Fruit fly (Drosophila melanogaster) whole organism: Measurements from ENCODE around the gene slmo.

Experiments used
- CG8478 ChIP-seq: fragments of >200 bp; optimal IDR thresholded peaks from 2 replicates; lab custom pipeline; 2018; ENCODE audit warnings: inconsistent platforms
- Dll ChIP-seq: fragments of >200 bp; optimal IDR thresholded peaks from 2 replicates; lab custom pipeline; 2017
- EcR ChIP-seq, 2 experiments: fragments of >200 bp; optimal IDR thresholded peaks; 2 replicates each; lab custom pipeline; 2017; ENCODE audit warnings: missing biosample characterization in 2 of 2, missing genetic modification characterization in 2 of 2, missing genetic modification reagents in 2 of 2
- pan ChIP-seq: fragments of >200 bp; optimal IDR thresholded peaks from 2 replicates; lab custom pipeline; 2017
- psq ChIP-seq: fragments of >200 bp; optimal IDR thresholded peaks from 2 replicates; lab custom pipeline; 2017
- usp ChIP-seq: fragments of >200 bp; optimal IDR thresholded peaks from 2 replicates; lab custom pipeline; 2017; ENCODE audit warnings: missing biosample characterization, missing genetic modification characterization, mixed read lengths

slmo gene

dm6 chr2L:6045972-6046718, 2.4 kb downstream of the slmo start, which contains the start of gene Pfas:
TSS of gene Pfas (minus strand) at chr2L:6046050.
- TF ChIP-seq psq (lab: Kevin White, UChicago) (no peak), usp (GFP tag; lab: Kevin White, UChicago) (no peak), pan (lab: Kevin White, UChicago) (no peak), Dll (lab: Kevin White, UChicago) (no peak), EcR (GFP tag; optimal IDR thresholded peaks at IDR 0.05; lab: Kevin White, UChicago) (no peak), CG8478 (lab: Kevin White, UChicago) (no peak)

DNA sequence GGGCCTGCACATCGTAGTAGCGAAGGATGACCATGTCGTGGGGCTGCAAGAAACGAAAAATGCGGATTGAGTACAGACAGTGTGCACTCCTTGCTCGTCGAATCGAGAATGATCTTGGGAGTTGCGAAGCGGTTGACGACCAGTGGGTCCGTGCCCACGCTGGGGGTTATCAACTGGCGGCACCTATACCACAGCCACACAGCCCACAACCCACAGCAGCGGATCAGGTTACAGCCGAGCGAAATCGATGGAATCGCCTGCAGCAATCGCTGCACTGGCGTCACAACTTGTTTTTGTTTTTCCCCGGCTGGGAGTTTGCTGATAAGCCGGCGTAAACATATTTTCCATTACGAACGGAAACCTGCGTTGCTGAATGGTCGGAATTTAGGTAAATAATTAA, 3.0 kb downstream of the slmo start:
- TF ChIP-seq EcR (GFP tag; optimal IDR thresholded peaks at IDR 0.05; lab: Kevin White, UChicago) (no peak), usp (GFP tag; lab: Kevin White, UChicago) (no peak), Dll (lab: Kevin White, UChicago) (no peak), pan (lab: Kevin White, UChicago) (no peak), psq (lab: Kevin White, UChicago) (no peak), CG8478 (lab: Kevin White, UChicago) (no peak)

DNA sequence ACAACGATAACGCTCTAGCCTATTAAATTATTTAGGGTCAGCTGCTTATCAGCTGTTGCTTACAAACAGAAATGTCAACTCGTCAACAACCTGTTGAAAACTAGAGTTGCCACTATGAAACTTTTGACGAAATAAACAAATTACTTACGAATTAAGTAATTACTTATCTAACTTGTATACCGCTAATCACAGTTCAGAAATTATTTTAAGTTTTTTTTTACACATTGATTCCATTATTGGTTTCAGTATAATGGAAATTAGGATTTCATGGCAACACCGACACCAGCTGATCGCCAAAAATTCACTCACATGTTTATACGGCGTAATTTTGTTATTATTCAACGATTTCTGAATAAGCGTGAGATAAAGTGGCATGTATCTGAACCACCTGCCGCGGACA, 10.7 kb downstream of the slmo start, which contains the start of the genes CG9117 and CG31643:
Gene CG9117 (minus strand): TSS at position 73 of the 400 bp plus-strand sequence.
Gene CG31643 (plus strand): TSS at position 288 of the 400 bp plus-strand sequence.
- TF ChIP-seq usp (GFP tag; lab: Kevin White, UChicago) (no peak), EcR (GFP tag; optimal IDR thresholded peaks at IDR 0.05; lab: Kevin White, UChicago) (no peak), Dll (lab: Kevin White, UChicago) (no peak), CG8478 (lab: Kevin White, UChicago) (no peak), pan (lab: Kevin White, UChicago) (no peak), psq (lab: Kevin White, UChicago) (no peak)

dm6 chr2L:6036710-6037109, 11.8 kb downstream of the slmo start, which contains the start of gene mtm:
TSS of gene mtm (minus strand) at chr2L:6037015.
- TF ChIP-seq CG8478 (lab: Kevin White, UChicago): no peak
- no peak for TF ChIP-seq pan (lab: Kevin White, UChicago)
- TF ChIP-seq usp (GFP tag; lab: Kevin White, UChicago): no peak
- TF ChIP-seq Dll (lab: Kevin White, UChicago): no peak
- no peak for TF ChIP-seq psq (lab: Kevin White, UChicago)
- no peak for TF ChIP-seq EcR (GFP tag; optimal IDR thresholded peaks at IDR 0.05; lab: Kevin White, UChicago)

DNA sequence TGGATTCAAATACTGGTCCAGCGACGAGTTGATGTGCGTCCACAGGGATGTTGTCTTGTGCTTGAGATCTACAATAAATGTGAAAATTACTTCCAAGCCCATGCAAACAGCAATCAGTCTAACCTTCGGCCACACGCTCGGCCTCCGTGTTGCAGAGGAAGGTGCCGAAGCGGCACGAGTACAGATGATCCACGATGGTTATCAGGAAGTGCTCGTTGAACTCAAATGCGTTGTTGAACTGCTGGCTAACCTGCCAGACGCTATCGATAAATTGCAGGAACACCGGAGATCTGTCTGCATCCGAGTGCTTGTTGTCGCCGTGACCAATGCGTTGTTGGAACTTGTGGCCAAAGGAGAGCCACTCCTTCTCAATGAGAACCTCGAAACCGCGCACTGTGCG, 13.4 kb downstream of the slmo start:
- TF ChIP-seq psq (lab: Kevin White, UChicago): no peak
- no peak for TF ChIP-seq pan (lab: Kevin White, UChicago)
- TF ChIP-seq CG8478 (lab: Kevin White, UChicago): no peak
- TF ChIP-seq usp (GFP tag; lab: Kevin White, UChicago): no peak
- no peak for TF ChIP-seq Dll (lab: Kevin White, UChicago)
- TF ChIP-seq EcR (GFP tag; optimal IDR thresholded peaks at IDR 0.05; lab: Kevin White, UChicago): no peak

DNA sequence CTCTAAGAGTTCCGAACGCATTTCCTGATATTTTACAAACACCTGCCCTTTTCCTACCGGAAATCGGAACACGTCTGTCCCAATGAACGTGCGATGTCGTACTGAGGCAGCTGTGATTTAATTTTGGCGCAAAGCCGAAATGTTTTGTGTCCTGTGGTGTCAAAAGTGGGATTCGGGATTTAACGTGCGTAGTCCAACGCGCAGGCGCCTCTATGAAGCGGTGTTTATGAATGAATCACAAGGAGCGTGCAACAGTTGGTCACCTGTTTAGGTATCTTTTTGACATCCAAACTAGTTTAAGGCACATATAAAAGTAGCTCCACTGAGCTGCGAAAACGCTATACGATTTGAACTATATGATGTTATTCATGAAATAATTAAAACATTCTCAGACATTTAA, 14.2 kb downstream of the slmo start, which contains the start of gene CG9109:
Gene CG9109 (minus strand): TSS at position 80 of the 400 bp plus-strand sequence.
- TF ChIP-seq pan (lab: Kevin White, UChicago): no peak
- TF ChIP-seq CG8478 (lab: Kevin White, UChicago): no peak
- TF ChIP-seq psq (lab: Kevin White, UChicago): no peak
- no peak for TF ChIP-seq usp (GFP tag; lab: Kevin White, UChicago)
- no peak for TF ChIP-seq EcR (GFP tag; optimal IDR thresholded peaks at IDR 0.05; lab: Kevin White, UChicago)
- TF ChIP-seq Dll (lab: Kevin White, UChicago): no peak

DNA sequence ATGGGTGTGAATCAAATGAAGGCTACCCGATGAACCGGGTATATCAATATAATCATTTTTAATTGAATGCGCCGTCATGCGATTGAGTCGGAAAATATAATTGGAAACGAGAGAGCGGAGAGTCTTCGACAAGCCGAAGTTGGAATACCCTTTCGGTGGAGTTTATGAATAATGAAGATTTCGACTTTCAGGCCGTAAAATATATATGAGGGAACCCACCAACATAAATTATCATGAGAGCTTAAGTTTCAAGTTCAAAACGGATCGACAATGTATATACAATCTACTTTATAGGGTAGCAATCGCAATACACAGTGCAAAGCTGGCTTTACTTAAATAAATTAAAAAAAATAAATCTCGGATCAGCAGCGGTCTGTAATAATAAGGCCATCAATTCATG, 16.7 kb downstream of the slmo start:
- TF ChIP-seq pan (lab: Kevin White, UChicago) (no peak), usp (GFP tag; lab: Kevin White, UChicago) (no peak)

DNA sequence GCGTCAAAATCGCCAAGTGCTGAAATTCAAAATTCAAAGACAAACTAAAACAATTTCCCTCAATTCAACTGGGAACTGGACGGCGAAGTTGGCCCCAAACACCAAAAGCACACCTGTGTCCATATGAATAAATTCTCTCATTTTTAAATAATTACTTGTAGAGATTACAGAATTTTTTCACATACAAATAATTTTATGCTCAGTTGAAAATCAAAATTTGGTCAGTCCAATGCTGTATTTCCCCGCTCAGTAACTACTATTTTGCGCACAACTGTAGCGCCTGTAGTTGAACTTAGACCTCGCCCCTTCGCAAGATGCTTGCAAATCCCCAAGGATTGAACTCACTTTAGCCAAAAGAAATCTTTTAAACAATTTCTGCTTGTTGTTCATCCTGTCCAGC, 19.8 kb downstream of the slmo start:
- TF ChIP-seq pan (lab: Kevin White, UChicago): no peak
- no peak for TF ChIP-seq EcR (GFP tag; optimal IDR thresholded peaks at IDR 0.05; lab: Kevin White, UChicago)
- TF ChIP-seq Dll (lab: Kevin White, UChicago): no peak

DNA sequence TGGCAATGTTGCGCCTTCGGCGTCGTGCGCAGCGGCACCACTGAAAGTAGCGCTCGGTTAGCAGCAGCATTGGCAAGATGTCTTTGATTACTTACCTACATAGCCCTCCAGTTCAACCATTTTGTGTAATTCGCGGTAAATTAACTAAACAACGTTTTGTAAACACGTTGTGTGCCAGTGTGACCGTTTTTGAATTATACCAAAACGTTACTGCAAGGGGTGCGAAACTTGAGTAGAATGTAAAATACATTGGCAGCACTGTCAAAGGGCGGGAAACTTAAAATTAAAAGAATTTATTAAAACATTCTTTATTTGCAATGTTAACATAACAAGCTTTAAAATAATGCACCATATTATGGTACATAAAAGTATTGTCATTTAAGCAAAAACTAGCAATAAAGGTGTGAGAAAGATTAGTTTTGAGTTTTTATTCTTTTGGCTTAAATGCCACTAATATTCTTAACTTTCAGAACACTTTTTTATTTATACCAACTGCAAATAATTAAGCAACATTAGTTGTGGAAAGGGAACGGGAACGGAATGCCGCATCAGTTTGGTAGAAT, 24.1 kb downstream of the slmo start, which contains the start of gene CG9107:
Gene CG9107 (minus strand): TSS at position 195 of the 563 bp plus-strand sequence.
- TF ChIP-seq usp (GFP tag; lab: Kevin White, UChicago) (no peak), psq (lab: Kevin White, UChicago) (no peak), CG8478 (lab: Kevin White, UChicago) (no peak), Dll (lab: Kevin White, UChicago) (no peak), pan (lab: Kevin White, UChicago) (no peak), EcR (GFP tag; optimal IDR thresholded peaks at IDR 0.05; lab: Kevin White, UChicago) (no peak)

- no peak for TF ChIP-seq pan (lab: Kevin White, UChicago)
- no peak for TF ChIP-seq psq (lab: Kevin White, UChicago)
Measured at dm6 chr2L:6022793-6023192, 25.7 kb downstream of the slmo start.

DNA sequence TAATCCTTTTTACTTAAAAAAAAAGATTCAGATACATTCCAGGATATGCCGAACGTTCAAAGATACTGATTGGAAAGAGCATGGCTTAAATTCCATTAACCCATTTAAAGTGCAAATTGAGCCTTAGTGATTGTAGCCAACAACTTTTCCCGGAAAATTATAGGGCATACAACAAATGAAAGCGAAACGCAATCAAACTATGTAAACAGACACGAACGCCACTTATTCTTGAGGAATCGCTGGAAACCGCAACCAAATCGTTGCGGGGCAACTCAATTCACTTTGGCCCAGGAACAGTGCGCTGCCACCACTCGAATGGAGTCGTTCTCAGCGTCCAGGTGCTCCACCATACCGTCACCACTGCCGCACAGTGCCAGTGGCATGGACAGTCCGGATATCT, 28.0 kb downstream of the slmo start, which contains the start of gene CG13996:
Gene CG13996 (plus strand): TSS at position 301 of the 400 bp plus-strand sequence.
- TF ChIP-seq usp (GFP tag; lab: Kevin White, UChicago) (no peak), psq (lab: Kevin White, UChicago) (no peak), pan (lab: Kevin White, UChicago) (no peak), EcR (GFP tag; optimal IDR thresholded peaks at IDR 0.05; lab: Kevin White, UChicago) (no peak), Dll (lab: Kevin White, UChicago) (no peak), CG8478 (lab: Kevin White, UChicago) (no peak)
